Fruit fly (Drosophila melanogaster) whole organism, embryonic: ENCODE measurements around the gene CG5171.

Experiments used
- Bgb ChIP-seq: fragments of 200-800 bp; sonication (Bioruptor generic); IDR thresholded peaks from 2 replicates; pipeline ENCODE4 v1.3.6; 2022; ENCODE audit warnings: missing biosample characterization, missing genetic modification characterization; ENCODE audit not compliant: partially characterized antibody
- CG10274 ChIP-seq: fragments of 200-800 bp; sonication (Bioruptor generic); optimal IDR thresholded peaks from 3 replicates; lab custom pipeline; 2017; ENCODE audit warnings: missing biosample characterization, mild to moderate bottlenecking, missing genetic modification characterization
- CG10431 ChIP-seq: fragments of 200-800 bp; sonication (Bioruptor generic); optimal IDR thresholded peaks from 3 replicates; lab custom pipeline; 2018; ENCODE audit warnings: missing biosample characterization, mild to moderate bottlenecking, missing genetic modification characterization
- CG11723 ChIP-seq: fragments of 200-800 bp; sonication (Bioruptor generic); optimal IDR thresholded peaks from 2 replicates; lab custom pipeline; 2017; ENCODE audit warnings: missing biosample characterization, mild to moderate bottlenecking, missing genetic modification characterization
- CG12155 ChIP-seq: fragments of 200-800 bp; sonication (Bioruptor generic); optimal IDR thresholded peaks from 3 replicates; lab custom pipeline; 2016; ENCODE audit warnings: missing biosample characterization, missing genetic modification characterization
- CG13287 ChIP-seq: fragments of 200-800 bp; sonication (Bioruptor generic); IDR thresholded peaks from 2 replicates; pipeline ENCODE4 v1.3.6; 2022; ENCODE audit warnings: missing biosample characterization, missing genetic modification characterization; ENCODE audit not compliant: partially characterized antibody
- CG13424 ChIP-seq: fragments of 200-800 bp; sonication (Bioruptor generic); optimal IDR thresholded peaks from 2 replicates; lab custom pipeline; 2019; ENCODE audit warnings: missing biosample characterization, mild to moderate bottlenecking, missing genetic modification characterization, moderate library complexity
- CG13894 ChIP-seq: fragments of 200-800 bp; sonication (Bioruptor generic); optimal IDR thresholded peaks from 3 replicates; lab custom pipeline; 2018; ENCODE audit warnings: missing biosample characterization, mild to moderate bottlenecking, missing genetic modification characterization, moderate library complexity
- CG16779 ChIP-seq: fragments of 200-800 bp; sonication (Bioruptor generic); IDR thresholded peaks from 2 replicates; pipeline ENCODE4 v1.3.6; 2022; ENCODE audit warnings: missing biosample characterization, missing genetic modification characterization
- CG1792 ChIP-seq: fragments of 200-800 bp; sonication (Bioruptor generic); optimal IDR thresholded peaks from 2 replicates; lab custom pipeline; 2016; ENCODE audit warnings: missing biosample characterization, missing genetic modification characterization
- CG18764 ChIP-seq: fragments of 200-800 bp; sonication (Bioruptor generic); optimal IDR thresholded peaks from 3 replicates; lab custom pipeline; 2016; ENCODE audit warnings: missing biosample characterization, missing genetic modification characterization
- CG2199 ChIP-seq: fragments of 200-800 bp; sonication (Bioruptor generic); IDR thresholded peaks from 3 replicates; pipeline ENCODE4 v1.3.6; 2022; ENCODE audit warnings: missing biosample characterization, missing genetic modification characterization
- CG32767 ChIP-seq: fragments of 200-800 bp; sonication (Bioruptor generic); IDR thresholded peaks from 2 replicates; pipeline ENCODE4 v1.3.6; 2022; ENCODE audit warnings: missing biosample characterization, missing genetic modification characterization
- CG33213 ChIP-seq: fragments of 200-800 bp; sonication (Bioruptor generic); optimal IDR thresholded peaks from 3 replicates; lab custom pipeline; 2016; ENCODE audit warnings: missing biosample characterization, missing genetic modification characterization
- CG3995 ChIP-seq: fragments of 200-800 bp; sonication (Bioruptor generic); optimal IDR thresholded peaks from 3 replicates; lab custom pipeline; 2016; ENCODE audit warnings: missing biosample characterization, missing genetic modification characterization
- CG4730 ChIP-seq: fragments of 200-800 bp; sonication (Bioruptor generic); IDR thresholded peaks from 2 replicates; pipeline ENCODE4 v1.3.6; 2022; ENCODE audit warnings: missing biosample characterization, missing genetic modification characterization
- CG6765 ChIP-seq: fragments of 200-800 bp; sonication (Bioruptor generic); optimal IDR thresholded peaks from 3 replicates; lab custom pipeline; 2017; ENCODE audit warnings: missing biosample characterization, mild to moderate bottlenecking, missing genetic modification characterization
- CG7357 ChIP-seq: fragments of 200-800 bp; sonication (Bioruptor generic); IDR thresholded peaks from 3 replicates; pipeline ENCODE4 v1.3.6; 2022; ENCODE audit warnings: missing biosample characterization, missing genetic modification characterization
- CG7786 ChIP-seq: fragments of 200-800 bp; sonication (Bioruptor generic); optimal IDR thresholded peaks from 2 replicates; lab custom pipeline; 2016; ENCODE audit warnings: missing biosample characterization, missing genetic modification characterization
- CG9609 ChIP-seq: fragments of 200-800 bp; sonication (Bioruptor generic); optimal IDR thresholded peaks from 3 replicates; lab custom pipeline; 2016; ENCODE audit warnings: missing biosample characterization, missing genetic modification characterization
- CG9817 ChIP-seq: fragments of 200-800 bp; sonication (Bioruptor generic); optimal IDR thresholded peaks from 2 replicates; lab custom pipeline; 2018; ENCODE audit warnings: missing biosample characterization, mild to moderate bottlenecking, missing genetic modification characterization, moderate library complexity
- D19B ChIP-seq: fragments of 200-800 bp; sonication (Bioruptor generic); optimal IDR thresholded peaks from 2 replicates; lab custom pipeline; 2017; ENCODE audit warnings: missing biosample characterization, mild to moderate bottlenecking, missing genetic modification characterization
- Dip3 ChIP-seq: fragments of 200-800 bp; sonication (Bioruptor generic); optimal IDR thresholded peaks from 3 replicates; lab custom pipeline; 2016; ENCODE audit warnings: missing biosample characterization, missing genetic modification characterization
- E2f1 ChIP-seq: fragments of 200-800 bp; sonication (Bioruptor generic); IDR thresholded peaks from 2 replicates; pipeline ENCODE4 v1.3.6; 2022; ENCODE audit warnings: missing biosample characterization, missing genetic modification characterization
- Fer2 ChIP-seq: fragments of 200-800 bp; sonication (Bioruptor generic); optimal IDR thresholded peaks from 2 replicates; lab custom pipeline; 2018; ENCODE audit warnings: missing biosample characterization, mild to moderate bottlenecking, missing genetic modification characterization, moderate library complexity
- Hey ChIP-seq: fragments of 200-800 bp; sonication (Bioruptor generic); optimal IDR thresholded peaks from 3 replicates; lab custom pipeline; 2018; ENCODE audit warnings: missing biosample characterization, mild to moderate bottlenecking, missing genetic modification characterization
- Hmr ChIP-seq: fragments of 200-800 bp; sonication (Bioruptor generic); optimal IDR thresholded peaks from 3 replicates; lab custom pipeline; 2017; ENCODE audit warnings: mild to moderate bottlenecking, missing biosample characterization, missing genetic modification reagents, missing genetic modification characterization
- Hr3 ChIP-seq: fragments of 200-800 bp; sonication (Bioruptor generic); optimal IDR thresholded peaks from 3 replicates; lab custom pipeline; 2016; ENCODE audit warnings: missing biosample characterization, missing genetic modification characterization
- Hsf ChIP-seq: fragments of 200-800 bp; sonication (Bioruptor generic); optimal IDR thresholded peaks from 3 replicates; lab custom pipeline; 2016; ENCODE audit warnings: missing biosample characterization, missing genetic modification characterization
- Kr ChIP-seq: fragments of 200-800 bp; sonication (Bioruptor generic); optimal IDR thresholded peaks from 2 replicates; lab custom pipeline; 2017; ENCODE audit warnings: missing biosample characterization, mild to moderate bottlenecking, missing genetic modification characterization
- MESR4 ChIP-seq: fragments of 200-800 bp; sonication (Bioruptor generic); optimal IDR thresholded peaks from 2 replicates; lab custom pipeline; 2018; ENCODE audit warnings: missing biosample characterization, mild to moderate bottlenecking, missing genetic modification characterization, moderate library complexity
- Mes4 ChIP-seq: fragments of 200-800 bp; sonication (Bioruptor generic); optimal IDR thresholded peaks from 2 replicates; lab custom pipeline; 2016; ENCODE audit warnings: missing biosample characterization, missing genetic modification characterization
- Stat92E ChIP-seq, 3 experiments: fragments of >200 bp in 2 of 3; fragments of 200-800 bp in 1 of 3; sonication (Bioruptor generic) in 1 of 3; optimal IDR thresholded peaks; 2 replicates each; lab custom pipeline; 2017 to 2019; ENCODE audit warnings: missing biosample characterization in 3 of 3, missing genetic modification characterization in 3 of 3, mild to moderate bottlenecking in 1 of 3, moderate library complexity in 1 of 3
- bab2 ChIP-seq: fragments of 200-800 bp; sonication (Bioruptor generic); optimal IDR thresholded peaks from 2 replicates; lab custom pipeline; 2016; ENCODE audit warnings: missing biosample characterization, missing genetic modification characterization
- bsh ChIP-seq, 2 experiments: fragments of 200-800 bp; sonication (Bioruptor generic); optimal IDR thresholded peaks; 2 replicates each; lab custom pipeline; 2017 to 2018; ENCODE audit warnings: mild to moderate bottlenecking in 2 of 2, missing biosample characterization in 2 of 2, missing genetic modification characterization in 2 of 2, moderate library complexity in 1 of 2
- btn ChIP-seq: fragments of 200-800 bp; sonication (Bioruptor generic); optimal IDR thresholded peaks from 2 replicates; lab custom pipeline; 2016; ENCODE audit warnings: missing biosample characterization, missing genetic modification characterization
- cg ChIP-seq: fragments of 200-800 bp; sonication (Bioruptor generic); optimal IDR thresholded peaks from 3 replicates; lab custom pipeline; 2019; ENCODE audit warnings: missing biosample characterization, mild to moderate bottlenecking, missing genetic modification characterization, moderate library complexity
- crol ChIP-seq: fragments of 200-800 bp; sonication (Bioruptor generic); IDR thresholded peaks from 2 replicates; pipeline ENCODE4 v1.3.6; 2022; ENCODE audit warnings: missing biosample characterization, missing genetic modification characterization
- emc ChIP-seq: fragments of 200-800 bp; sonication (Bioruptor generic); optimal IDR thresholded peaks from 2 replicates; lab custom pipeline; 2016; ENCODE audit warnings: missing biosample characterization, missing genetic modification characterization
- grau ChIP-seq: fragments of 200-800 bp; optimal IDR thresholded peaks from 3 replicates; lab custom pipeline; 2019; ENCODE audit warnings: missing biosample characterization, mild to moderate bottlenecking, missing genetic modification characterization, moderate library complexity
- ind ChIP-seq: fragments of 200-800 bp; sonication (Bioruptor generic); optimal IDR thresholded peaks from 3 replicates; lab custom pipeline; 2016; ENCODE audit warnings: missing biosample characterization, missing genetic modification characterization
- jigr1 ChIP-seq: fragments of 200-800 bp; sonication (Bioruptor generic); IDR thresholded peaks from 3 replicates; pipeline ENCODE4 v1.3.6; 2022; ENCODE audit warnings: missing biosample characterization, missing genetic modification characterization
- kah ChIP-seq: fragments of 200-800 bp; sonication (Bioruptor generic); optimal IDR thresholded peaks from 2 replicates; lab custom pipeline; 2018; ENCODE audit warnings: missing biosample characterization, mild to moderate bottlenecking, missing genetic modification characterization
- nau ChIP-seq: fragments of 200-800 bp; sonication (Bioruptor generic); optimal IDR thresholded peaks from 3 replicates; lab custom pipeline; 2017; ENCODE audit warnings: missing biosample characterization, mild to moderate bottlenecking, missing genetic modification characterization, missing genetic modification reagents
- oc ChIP-seq: fragments of 200-800 bp; sonication (Bioruptor generic); optimal IDR thresholded peaks from 2 replicates; lab custom pipeline; 2018; ENCODE audit warnings: missing biosample characterization, mild to moderate bottlenecking, missing genetic modification characterization, moderate library complexity
- odd ChIP-seq: fragments of 200-800 bp; sonication (Bioruptor generic); optimal IDR thresholded peaks from 2 replicates; lab custom pipeline; 2017; ENCODE audit warnings: missing biosample characterization, mild to moderate bottlenecking, missing genetic modification characterization
- repo ChIP-seq: fragments of 200-800 bp; sonication (Bioruptor generic); optimal IDR thresholded peaks from 2 replicates; lab custom pipeline; 2016; ENCODE audit warnings: missing biosample characterization, missing genetic modification characterization
- salm ChIP-seq: fragments of 200-800 bp; sonication (Bioruptor generic); optimal IDR thresholded peaks from 2 replicates; lab custom pipeline; 2018; ENCODE audit warnings: missing biosample characterization, mild to moderate bottlenecking, missing genetic modification characterization
- trem ChIP-seq: fragments of 200-800 bp; optimal IDR thresholded peaks from 3 replicates; lab custom pipeline; 2019; ENCODE audit warnings: missing biosample characterization, mild to moderate bottlenecking, missing genetic modification characterization, moderate library complexity
- twi ChIP-seq: fragments of 200-800 bp; optimal IDR thresholded peaks from 2 replicates; lab custom pipeline; 2019; ENCODE audit warnings: missing biosample characterization, mild to moderate bottlenecking, missing genetic modification characterization, moderate library complexity
- wor ChIP-seq: fragments of 200-800 bp; sonication (Bioruptor generic); IDR thresholded peaks from 2 replicates; pipeline ENCODE4 v1.3.6; 2022; ENCODE audit warnings: missing biosample characterization, missing genetic modification characterization

Gene CG5171

dm6 chr2L:7396962-7397361 is 4.2 kb upstream of the CG5171 start (continued):
- TF ChIP-seq odd = peak; percentile 18
- no peak for TF ChIP-seq CG1792 (GFP tag; lab: Kevin White, UChicago)
- TF ChIP-seq CG2199 (GFP tag; lab: Robert Waterston, UW) = no peak
- no peak for TF ChIP-seq cg (GFP tag; lab: Kevin White, UChicago)
- TF ChIP-seq ind (GFP tag; lab: Kevin White, UChicago) = peak; percentile 73
- TF ChIP-seq MESR4 = no peak
- TF ChIP-seq CG12155 (GFP tag; lab: Kevin White, UChicago) = peak; percentile 42
- peak; percentile 66 for TF ChIP-seq Hmr (GFP tag; lab: Kevin White, UChicago)
- peak; percentile 1 for TF ChIP-seq CG3995 (GFP tag; lab: Kevin White, UChicago)
- TF ChIP-seq oc (tag; lab: Kevin White, UChicago) = peak; percentile 41
- peak; percentile 19 for TF ChIP-seq Dip3 (GFP tag; lab: Kevin White, UChicago)
- no peak for TF ChIP-seq repo
- peak; percentile 3 for TF ChIP-seq CG11723 (GFP tag; lab: Kevin White, UChicago)
- TF ChIP-seq CG9609 (GFP tag; lab: Kevin White, UChicago) = no peak
- TF ChIP-seq CG18764 (GFP tag; lab: Kevin White, UChicago) = peak; percentile 12
- TF ChIP-seq grau = peak; percentile 62
- TF ChIP-seq salm (tag; lab: Kevin White, UChicago) = peak; percentile 25
- peak; percentile 63; the same call in 1 of the 2 replicates for TF ChIP-seq CG32767 (GFP tag; lab: Robert Waterston, UW)
- TF ChIP-seq CG13424 (tag; lab: Kevin White, UChicago) = peak; percentile 55
- peak; percentile 17 for TF ChIP-seq CG6765 (GFP tag; lab: Kevin White, UChicago)
- no peak for TF ChIP-seq Kr (GFP tag; lab: Kevin White, UChicago)
- TF ChIP-seq bsh (GFP tag; optimal IDR thresholded peaks at IDR 0.05; lab: Kevin White, UChicago) = peak in 1 of 2 experiments; percentile 77
- no peak for TF ChIP-seq CG16779 (GFP tag; lab: Robert Waterston, UW)
- peak; percentile 38; the same call in 1 of the 2 replicates for TF ChIP-seq wor (GFP tag; lab: Robert Waterston, UW)
- TF ChIP-seq kah (GFP tag; lab: Kevin White, UChicago) = no peak
- TF ChIP-seq trem (tag; lab: Kevin White, UChicago) = no peak
- no peak for TF ChIP-seq twi (tag; lab: Kevin White, UChicago)
- peak; percentile 1 for TF ChIP-seq emc (GFP tag; lab: Kevin White, UChicago)
- TF ChIP-seq Hey = no peak
- TF ChIP-seq btn (GFP tag; lab: Kevin White, UChicago) = no peak
- no peak for TF ChIP-seq CG10431 (GFP tag; lab: Kevin White, UChicago)
- no peak for TF ChIP-seq Bgb
- TF ChIP-seq CG10274 (GFP tag; lab: Kevin White, UChicago) = peak; percentile 51
- TF ChIP-seq CG4730 = peak; percentile 76
- peak; percentile 41 for TF ChIP-seq Hsf (GFP tag; lab: Kevin White, UChicago)
- peak; percentile 3 for TF ChIP-seq CG7786 (GFP tag; lab: Kevin White, UChicago)
- TF ChIP-seq CG13894 (tag; lab: Kevin White, UChicago) = peak; percentile 40
- no peak for TF ChIP-seq CG33213
- no peak for TF ChIP-seq Mes4 (GFP tag; lab: Kevin White, UChicago)
- TF ChIP-seq nau = peak; percentile 13
- peak; percentile 81 for TF ChIP-seq E2f1 (GFP tag; lab: Robert Waterston, UW)
- no peak for TF ChIP-seq CG13287 (GFP tag; lab: Robert Waterston, UW)
- 0 out of 3 replicates have a peak, but pooled peaks have one; percentile 43 for TF ChIP-seq jigr1 (GFP tag; lab: Robert Waterston, UW)
- peak; percentile 3 for TF ChIP-seq bab2 (GFP tag; lab: Kevin White, UChicago)
- no peak for TF ChIP-seq crol
- TF ChIP-seq Fer2 (tag; lab: Kevin White, UChicago) = no peak
- peak; percentile 65; the same call in 2 of the 3 replicates for TF ChIP-seq CG7357
- TF ChIP-seq Hr3 (GFP tag; lab: Kevin White, UChicago) = peak; percentile 59
- TF ChIP-seq Stat92E (GFP tag; optimal IDR thresholded peaks at IDR 0.05; lab: Kevin White, UChicago) = no peak
- peak; percentile 63 for TF ChIP-seq D19B (GFP tag; lab: Kevin White, UChicago)
- peak; percentile 36 for TF ChIP-seq CG9817 (tag; lab: Kevin White, UChicago)
